Worm (Caenorhabditis elegans): Measurements from ENCODE around the gene Y56A3A.30.

ce11 chrIII:11946973-11947372 is 31.9 kb downstream of the Y56A3A.30 start, which contains the start of gene Y56A3A.7:
- TF ChIP-seq flt-1 (GFP tag; IDR thresholded peaks at IDR 0.05) = no peak
- TF ChIP-seq ztf-23 (GFP tag; IDR thresholded peaks at IDR 0.05) = no peak
- no peak for TF ChIP-seq med-1 (GFP tag; optimal IDR thresholded peaks at IDR 0.05; ENCODE audit: insufficient read depth)

All from whole organism, midembryonic.